Worm (Caenorhabditis elegans): Measurements from ENCODE around the gene clec-207.

The clec-207 gene

ce11 chrV:2119529-2119928 is 23.7 kb downstream of the clec-207 start, which contains the start of gene F22F7.11:
Gene F22F7.11, plus strand, starts transcription at chrV:2119829.
- TF ChIP-seq unc-86 (tag; optimal IDR thresholded peaks at IDR 0.05) (no peak), ceh-14 (tag; optimal IDR thresholded peaks at IDR 0.05) (no peak), ceh-22 (tag; optimal IDR thresholded peaks at IDR 0.05) (no peak), ceh-2 (tag; optimal IDR thresholded peaks at IDR 0.05) (no peak), sdc-2 (tag; optimal IDR thresholded peaks at IDR 0.05) (no peak), K02D7.2 (tag; optimal IDR thresholded peaks at IDR 0.05) (no peak)

- TF ChIP-seq sdc-2 (tag; optimal IDR thresholded peaks at IDR 0.05) (no peak), F13H6.1 (tag; optimal IDR thresholded peaks at IDR 0.05) (no peak), ceh-9 (tag; optimal IDR thresholded peaks at IDR 0.05) (no peak), ceh-22 (tag; optimal IDR thresholded peaks at IDR 0.05) (no peak), sox-4 (tag; optimal IDR thresholded peaks at IDR 0.05) (no peak), Y22D7AL.16 (tag; optimal IDR thresholded peaks at IDR 0.05) (no peak), nhr-232 (tag; optimal IDR thresholded peaks at IDR 0.05) (no peak), unc-42 (tag; optimal IDR thresholded peaks at IDR 0.05) (no peak), K02D7.2 (tag; optimal IDR thresholded peaks at IDR 0.05) (no peak), ceh-14 (tag; optimal IDR thresholded peaks at IDR 0.05) (no peak), fkh-10 (GFP tag; optimal IDR thresholded peaks at IDR 0.05) (no peak), unc-55 (GFP tag; optimal IDR thresholded peaks at IDR 0.05) (no peak), hlh-30 (tag; optimal IDR thresholded peaks at IDR 0.05; ENCODE audit: insufficient read depth) (no peak), ceh-24 (tag; optimal IDR thresholded peaks at IDR 0.05) (no peak), ref-2 (tag; optimal IDR thresholded peaks at IDR 0.05) (no peak), ztf-16 (tag; optimal IDR thresholded peaks at IDR 0.05) (no peak), tbx-7 (tag; optimal IDR thresholded peaks at IDR 0.05) (no peak), pag-3 (tag; optimal IDR thresholded peaks at IDR 0.05; ENCODE audit: borderline replicate concordance) (no peak)
These were observed 26.1 kb downstream of the clec-207 start, which contains the start of gene F22F7.8 for ce11 chrV:2121910-2122362. Gene F22F7.8, minus strand, starts transcription at chrV:2121960.

- no peak for TF ChIP-seq pha-2 (tag; optimal IDR thresholded peaks at IDR 0.05)
- peak; percentile 6 for TF ChIP-seq elt-2 (tag; optimal IDR thresholded peaks at IDR 0.05)
- TF ChIP-seq ceh-2 (tag; optimal IDR thresholded peaks at IDR 0.05) = no peak
These were observed 26.6 kb downstream of the clec-207 start, which contains the start of gene F22F7.2 for ce11 chrV:2122517-2122916. Gene F22F7.2, plus strand, starts transcription at chrV:2122782.

ce11 chrV:2123164-2123563 is 27.3 kb downstream of the clec-207 start:
- TF ChIP-seq ceh-30 (tag; optimal IDR thresholded peaks at IDR 0.05) (no peak), pax-1 (tag; optimal IDR thresholded peaks at IDR 0.05) (no peak), lim-6 (tag; optimal IDR thresholded peaks at IDR 0.05) (no peak), ztf-16 (tag; optimal IDR thresholded peaks at IDR 0.05) (no peak), unc-3 (GFP tag; conservative IDR thresholded peaks at IDR 0.05) (no peak), unc-3 (tag; optimal IDR thresholded peaks at IDR 0.05) (no peak), ceh-2 (tag; optimal IDR thresholded peaks at IDR 0.05) (no peak), che-1 (tag; optimal IDR thresholded peaks at IDR 0.05) (no peak), T23F11.4 (GFP tag; optimal IDR thresholded peaks at IDR 0.05) (no peak), Y22D7AL.16 (tag; optimal IDR thresholded peaks at IDR 0.05) (no peak), ceh-19 (GFP tag; optimal IDR thresholded peaks at IDR 0.05) (no peak), hlh-6 (tag; optimal IDR thresholded peaks at IDR 0.05) (no peak), hlh-30 (tag; optimal IDR thresholded peaks at IDR 0.05; ENCODE audit: insufficient read depth) (no peak), sdc-2 (tag; optimal IDR thresholded peaks at IDR 0.05) (no peak), npax-4 (tag; optimal IDR thresholded peaks at IDR 0.05) (no peak), K02D7.2 (tag; optimal IDR thresholded peaks at IDR 0.05) (no peak), ceh-34 (tag; optimal IDR thresholded peaks at IDR 0.05) (no peak)

- TF ChIP-seq ztf-16 (tag; optimal IDR thresholded peaks at IDR 0.05) (no peak), gmeb-2 (tag; optimal IDR thresholded peaks at IDR 0.05) (no peak), pqm-1 (tag; optimal IDR thresholded peaks at IDR 0.05) (no peak)
These were observed 30.7 kb downstream of the clec-207 start for ce11 chrV:2126554-2126953.
